Fruit fly (Drosophila melanogaster): ENCODE data around the gene Rh7.
A peak's percentile ranks its signal among the peaks of the same experiment; 100 is the strongest.

Gene Rh7

dm6 chr3L:12145709-12146694 is 29.3 kb downstream of the Rh7 start, which contains the start of the genes eIF3l and Nrx-IV (continued):
- TF ChIP-seq row (GFP tag; IDR thresholded peaks at IDR 0.05) (peak; percentile 57; the same call in 2 of the 3 replicates), MTF-1 (GFP tag; optimal IDR thresholded peaks at IDR 0.05; ENCODE audit: borderline replicate concordance) (no peak), Fer2 (tag; optimal IDR thresholded peaks at IDR 0.05) (no peak), CG12391 (tag; optimal IDR thresholded peaks at IDR 0.05) (peak; percentile 42), twi (tag; optimal IDR thresholded peaks at IDR 0.05) (no peak), sens (GFP tag) (peak; percentile 36), CG3995 (GFP tag; optimal IDR thresholded peaks at IDR 0.05) (peak; percentile 69), hkb (optimal IDR thresholded peaks at IDR 0.05) (no peak), hkb (GFP tag; IDR thresholded peaks at IDR 0.05) (no peak), CG42726 (GFP tag; IDR thresholded peaks at IDR 0.05; ENCODE audit: partially characterized antibody) (peak; percentile 57), MESR4 (GFP tag; optimal IDR thresholded peaks at IDR 0.05) (peak; percentile 83), CG9215 (GFP tag; IDR thresholded peaks at IDR 0.05) (no peak), Sin3A (optimal IDR thresholded peaks at IDR 0.05) (peak; percentile 24), knrl (GFP tag; IDR thresholded peaks at IDR 0.05; ENCODE audit: partially characterized antibody) (peak; percentile 76), CG11696 (GFP tag; IDR thresholded peaks at IDR 0.05) (no peak), CG3065 (GFP tag; optimal IDR thresholded peaks at IDR 0.05) (no peak), CG4328 (GFP tag; optimal IDR thresholded peaks at IDR 0.05) (no peak), CG2199 (GFP tag; IDR thresholded peaks at IDR 0.05) (no peak), Myb (GFP tag; optimal IDR thresholded peaks at IDR 0.05) (no peak), CG2116 (GFP tag; optimal IDR thresholded peaks at IDR 0.05) (peak; percentile 47), btn (GFP tag; optimal IDR thresholded peaks at IDR 0.05) (no peak), CG5180 (GFP tag; optimal IDR thresholded peaks at IDR 0.05) (no peak), da (GFP tag; optimal IDR thresholded peaks at IDR 0.05) (no peak), unc-4 (GFP tag; IDR thresholded peaks at IDR 0.05; ENCODE audit: partially characterized antibody) (peak; percentile 71), Dll (GFP tag; IDR thresholded peaks at IDR 0.05; ENCODE audit: partially characterized antibody) (peak; percentile 83), CG10267 (tag; optimal IDR thresholded peaks at IDR 0.05) (peak; percentile 31), CG12942 (GFP tag; optimal IDR thresholded peaks at IDR 0.05) (no peak), dan (GFP tag; IDR thresholded peaks at IDR 0.05) (no peak), CG6765 (GFP tag; optimal IDR thresholded peaks at IDR 0.05) (no peak), dm (GFP tag; optimal IDR thresholded peaks at IDR 0.05) (no peak), CG10209 (GFP tag; optimal IDR thresholded peaks at IDR 0.05) (no peak), rib (GFP tag; IDR thresholded peaks at IDR 0.05) (no peak), CG9817 (tag; optimal IDR thresholded peaks at IDR 0.05) (no peak), CG4424 (GFP tag; optimal IDR thresholded peaks at IDR 0.05) (no peak), CG30020 (tag; optimal IDR thresholded peaks at IDR 0.05) (peak; percentile 27), Bteb2 (GFP tag; optimal IDR thresholded peaks at IDR 0.05) (peak; percentile 1), CrebB (tag; optimal IDR thresholded peaks at IDR 0.05) (no peak), CG8944 (GFP tag; optimal IDR thresholded peaks at IDR 0.05) (no peak), CG7963 (GFP tag; IDR thresholded peaks at IDR 0.05; ENCODE audit: partially characterized antibody) (peak; percentile 4; the same call in 1 of the 3 replicates), Atf-2 (GFP tag; optimal IDR thresholded peaks at IDR 0.05) (no peak), onecut (GFP tag; IDR thresholded peaks at IDR 0.05) (no peak), CG14965 (GFP tag; optimal IDR thresholded peaks at IDR 0.05; ENCODE audit: borderline replicate concordance) (no peak), CG33213 (GFP tag; optimal IDR thresholded peaks at IDR 0.05) (peak; percentile 18), Hr78 (GFP tag; optimal IDR thresholded peaks at IDR 0.05) (no peak), tna (GFP tag; IDR thresholded peaks at IDR 0.05; ENCODE audit: partially characterized antibody) (0 out of 2 replicates have a peak, but pooled peaks have one; percentile 22), CG7786 (GFP tag; optimal IDR thresholded peaks at IDR 0.05) (no peak), inv (GFP tag; IDR thresholded peaks at IDR 0.05; ENCODE audit: partially characterized antibody) (peak; percentile 72), CG12071 (GFP tag; optimal IDR thresholded peaks at IDR 0.05) (no peak), CTCF (GFP tag; optimal IDR thresholded peaks at IDR 0.05) (no peak)

All from whole organism, embryonic.